Worm (Caenorhabditis elegans) whole organism, L1 larva: ENCODE results near the gene C25F9.13.

Source experiments
- efl-1 ChIP-seq, 4 experiments: fragments of 150-350 bp; optimal IDR thresholded peaks in 3 of 4; peaks in 1 of 4; 1 replicate in 1 of 4; 2 replicates in 3 of 4; lab custom pipeline; 2014; ENCODE audit warnings: missing biosample characterization in 2 of 4, missing genetic modification characterization in 2 of 4, missing genetic modification reagents in 2 of 4
- fos-1 ChIP-seq: fragments of 150-350 bp; optimal IDR thresholded peaks from 2 replicates; lab custom pipeline; 2014; ENCODE audit warnings: missing biosample characterization, missing genetic modification characterization
- jun-1 ChIP-seq: fragments of 150-350 bp; optimal IDR thresholded peaks from 2 replicates; lab custom pipeline; 2014; ENCODE audit warnings: missing biosample characterization, missing genetic modification reagents, missing genetic modification characterization
- pqm-1 ChIP-seq: sonication (generic microtip); optimal IDR thresholded peaks from 3 replicates; lab custom pipeline; 2017; ENCODE audit warnings: missing biosample characterization, missing genetic modification characterization
- sox-4 ChIP-seq: sonication (generic microtip); optimal IDR thresholded peaks from 2 replicates; lab custom pipeline; 2016; ENCODE audit warnings: missing genetic modification characterization, missing compliant biosample characterization
- unc-98 ChIP-seq: fragments of 200-800 bp; sonication (Bioruptor generic); IDR thresholded peaks from 2 replicates; pipeline ENCODE4 v1.3.6; 2022; ENCODE audit warnings: missing genetic modification characterization, missing compliant biosample characterization
- ztf-4 ChIP-seq: fragments of 150-350 bp; optimal IDR thresholded peaks from 2 replicates; lab custom pipeline; 2014; ENCODE audit warnings: missing biosample characterization, missing genetic modification characterization

ce11 chrV:19430351-19430913, 31.6 kb upstream of the C25F9.13 start:
- no peak for TF ChIP-seq ztf-4 (tag; lab: Kevin White, UChicago)
- no peak for TF ChIP-seq pqm-1
- TF ChIP-seq jun-1, result no peak
- no peak for TF ChIP-seq unc-98
- no peak for TF ChIP-seq efl-1 (optimal IDR thresholded peaks at IDR 0.05; lab: Kevin White, UChicago)
- TF ChIP-seq efl-1 (GFP tag; optimal IDR thresholded peaks at IDR 0.05 in 1 of 2; lab: Kevin White, UChicago), result no peak
- no peak for TF ChIP-seq sox-4 (tag; lab: Kevin White, UChicago)
- no peak for TF ChIP-seq fos-1 (tag; lab: Kevin White, UChicago)
